Worm (Caenorhabditis elegans) whole organism, L1 larva: Measurements from ENCODE around the gene T13A10.64.

Experiments
- lir-3 ChIP-seq: sonication (generic microtip); optimal IDR thresholded peaks from 2 replicates; lab custom pipeline; 2016; ENCODE audit warnings: mild to moderate bottlenecking, missing genetic modification characterization, moderate library complexity, missing compliant biosample characterization; ENCODE audit not compliant: poor library complexity
- nhr-71 ChIP-seq: sonication (generic microtip); optimal IDR thresholded peaks from 2 replicates; lab custom pipeline; 2016; ENCODE audit warnings: mild to moderate bottlenecking, missing genetic modification characterization, moderate library complexity, missing compliant biosample characterization
- nhr-90 ChIP-seq: sonication (generic microtip); optimal IDR thresholded peaks from 2 replicates; lab custom pipeline; 2016; ENCODE audit warnings: mild to moderate bottlenecking, missing genetic modification characterization, missing compliant biosample characterization; ENCODE audit not compliant: poor library complexity
- unc-30 ChIP-seq: sonication (generic microtip); optimal IDR thresholded peaks from 2 replicates; lab custom pipeline; 2017; ENCODE audit warnings: missing biosample characterization, missing genetic modification characterization

ce11 chrIV:6230560-6231073, 24.1 kb upstream of the T13A10.64 start, which contains the start of gene F58F9.4:
- TF ChIP-seq lir-3: no peak
- TF ChIP-seq nhr-90 (tag; lab: Kevin White, UChicago): no peak
- no peak for TF ChIP-seq unc-30 (tag; lab: Kevin White, UChicago)
- TF ChIP-seq nhr-71 (tag; lab: Kevin White, UChicago): no peak
